Worm (Caenorhabditis elegans) whole organism, early embryonic: Measurements from ENCODE around the gene Y51A2A.6.

Experiments
- ama-1 ChIP-seq: fragments of 150-350 bp; optimal IDR thresholded peaks from 2 replicates; lab custom pipeline; 2014
- ets-7 ChIP-seq: sonication (generic microtip); optimal IDR thresholded peaks from 2 replicates; lab custom pipeline; 2016; ENCODE audit warnings: missing genotype, missing genetic modification characterization, missing compliant biosample characterization
- flt-1 ChIP-seq: fragments of 200-800 bp; sonication (Bioruptor generic); IDR thresholded peaks from 2 replicates; pipeline ENCODE4 v1.3.6; 2022; ENCODE audit warnings: missing genetic modification characterization, missing compliant biosample characterization
- scrt-1 ChIP-seq: fragments of 200-800 bp; sonication (Bioruptor generic); IDR thresholded peaks from 2 replicates; pipeline ENCODE4 v1.3.6; 2022; ENCODE audit warnings: missing genetic modification characterization, missing compliant biosample characterization
- tbx-11 ChIP-seq: fragments of 200-800 bp; sonication (Bioruptor generic); IDR thresholded peaks from 2 replicates; pipeline ENCODE4 v1.3.6; 2022; ENCODE audit warnings: missing genetic modification characterization, missing compliant biosample characterization
- tbx-37 ChIP-seq: fragments of 200-800 bp; sonication (Bioruptor generic); conservative IDR thresholded peaks from 2 replicates; pipeline ENCODE4 v1.3.6; 2022; ENCODE audit warnings: missing genetic modification reagents, missing genetic modification characterization, missing compliant biosample characterization

DNA sequence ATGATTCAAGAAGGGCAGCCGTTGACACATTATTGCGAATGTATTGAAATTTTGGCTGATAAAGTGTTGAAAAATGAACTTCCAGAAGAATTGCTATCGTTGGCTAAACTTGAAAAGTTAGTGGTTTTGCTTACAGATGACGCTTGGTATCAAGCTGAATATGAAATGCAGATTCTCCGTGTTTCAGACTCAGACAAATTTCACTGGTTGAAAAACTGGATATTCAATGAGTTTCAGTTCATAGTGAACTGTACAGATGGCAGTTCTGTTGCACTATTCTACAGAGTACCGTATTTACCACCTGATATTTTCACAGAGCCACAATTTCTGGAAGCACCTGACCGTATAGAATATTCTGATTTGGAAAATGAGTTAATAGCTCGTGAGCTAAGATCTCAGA lies 3.2 kb upstream of the Y51A2A.6 start:
- TF ChIP-seq ama-1 (lab: Kevin White, UChicago) (no peak), tbx-11 (GFP tag; lab: Robert Waterston, UW) (no peak), flt-1 (GFP tag; lab: Robert Waterston, UW) (no peak), tbx-37 (GFP tag; lab: Robert Waterston, UW) (no peak), ets-7 (tag; lab: Kevin White, UChicago) (no peak), scrt-1 (no peak)
